Worm (Caenorhabditis elegans) whole organism, early embryonic: ENCODE results near the gene eif-2A.

ENCODE experiments used
- ama-1 ChIP-seq: fragments of 150-350 bp; optimal IDR thresholded peaks from 2 replicates; lab custom pipeline; 2014
- ceh-13 ChIP-seq: fragments of 200-800 bp; sonication (Bioruptor generic); optimal IDR thresholded peaks from 2 replicates; lab custom pipeline; 2018; ENCODE audit warnings: mild to moderate bottlenecking, missing genetic modification characterization, missing compliant biosample characterization
- ceh-36 ChIP-seq: sonication (generic microtip); optimal IDR thresholded peaks from 2 replicates; lab custom pipeline; 2016; ENCODE audit warnings: missing genetic modification characterization, inconsistent platforms, missing compliant biosample characterization
- hmbx-1 ChIP-seq: sonication (generic microtip); optimal IDR thresholded peaks from 2 replicates; lab custom pipeline; 2016; ENCODE audit warnings: mild to moderate bottlenecking, missing genetic modification characterization, missing compliant biosample characterization
- hnd-1 ChIP-seq: sonication (generic microtip); optimal IDR thresholded peaks from 2 replicates; lab custom pipeline; 2016; ENCODE audit warnings: missing genetic modification characterization, missing compliant biosample characterization
- pes-1 ChIP-seq: fragments of 200-800 bp; sonication (Bioruptor generic); IDR thresholded peaks from 2 replicates; pipeline ENCODE4 v1.3.6; 2022; ENCODE audit warnings: missing genetic modification reagents, missing genetic modification characterization, missing compliant biosample characterization
- scrt-1 ChIP-seq: fragments of 200-800 bp; sonication (Bioruptor generic); IDR thresholded peaks from 2 replicates; pipeline ENCODE4 v1.3.6; 2022; ENCODE audit warnings: missing genetic modification characterization, missing compliant biosample characterization
- tbx-37 ChIP-seq: fragments of 200-800 bp; sonication (Bioruptor generic); conservative IDR thresholded peaks from 2 replicates; pipeline ENCODE4 v1.3.6; 2022; ENCODE audit warnings: missing genetic modification reagents, missing genetic modification characterization, missing compliant biosample characterization

DNA sequence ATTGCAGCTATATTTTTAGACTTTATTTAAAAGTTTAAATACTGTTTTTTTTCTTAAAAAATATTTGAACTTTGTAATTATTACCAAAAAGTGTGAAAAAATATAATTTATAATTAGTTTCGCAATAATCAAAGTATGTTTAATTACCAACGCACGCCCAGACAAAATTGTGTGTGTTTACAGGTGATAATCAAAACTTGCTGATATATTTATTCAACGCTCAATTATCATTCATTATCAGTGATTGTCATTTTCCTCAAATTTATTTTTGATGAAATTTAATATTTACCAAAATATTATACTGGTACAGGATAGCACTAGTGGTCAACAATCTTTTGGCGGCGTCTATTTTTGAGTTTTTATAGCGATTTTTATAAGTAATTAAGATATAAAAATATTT is 43.6 kb upstream of the eif-2A start:
- TF ChIP-seq tbx-37 (no peak), ama-1 (lab: Kevin White, UChicago) (no peak), ceh-13 (GFP tag; lab: Kevin White, UChicago) (no peak), ceh-36 (tag; lab: Kevin White, UChicago) (no peak), pes-1 (GFP tag; lab: Robert Waterston, UW) (no peak), hmbx-1 (tag; lab: Kevin White, UChicago) (no peak), scrt-1 (no peak), hnd-1 (tag; lab: Kevin White, UChicago) (no peak)
